Worm (Caenorhabditis elegans) whole organism, late embryonic: ENCODE data around the gene mrps-34.

Experiments used
- F13H6.1 ChIP-seq: sonication (generic microtip); optimal IDR thresholded peaks from 2 replicates; lab custom pipeline; 2016; ENCODE audit warnings: missing genetic modification characterization, missing compliant biosample characterization
- ama-1 ChIP-seq: fragments of 150-350 bp; optimal IDR thresholded peaks from 2 replicates; lab custom pipeline; 2014
- hlh-13 ChIP-seq: fragments of 200-800 bp; sonication (Bioruptor generic); optimal IDR thresholded peaks from 2 replicates; lab custom pipeline; 2018; ENCODE audit warnings: mild to moderate bottlenecking, missing genetic modification characterization, missing compliant biosample characterization
- pha-4 ChIP-seq: fragments of 150-350 bp; optimal IDR thresholded peaks from 2 replicates; lab custom pipeline; 2018; ENCODE audit warnings: missing biosample characterization, missing genetic modification reagents, missing genetic modification characterization
- pqm-1 ChIP-seq: sonication (generic microtip); optimal IDR thresholded peaks from 2 replicates; lab custom pipeline; 2016; ENCODE audit warnings: missing genetic modification characterization, missing compliant biosample characterization
- rnt-1 ChIP-seq: sonication (generic microtip); optimal IDR thresholded peaks from 2 replicates; lab custom pipeline; 2016; ENCODE audit warnings: missing genetic modification characterization, missing compliant biosample characterization
- tbx-2 ChIP-seq: sonication (generic microtip); optimal IDR thresholded peaks from 2 replicates; lab custom pipeline; 2016; ENCODE audit warnings: missing genetic modification characterization, missing compliant biosample characterization
- unc-55 ChIP-seq: sonication (generic microtip); optimal IDR thresholded peaks from 2 replicates; lab custom pipeline; 2017; ENCODE audit warnings: missing biosample characterization, missing genetic modification reagents, missing genetic modification characterization

DNA sequence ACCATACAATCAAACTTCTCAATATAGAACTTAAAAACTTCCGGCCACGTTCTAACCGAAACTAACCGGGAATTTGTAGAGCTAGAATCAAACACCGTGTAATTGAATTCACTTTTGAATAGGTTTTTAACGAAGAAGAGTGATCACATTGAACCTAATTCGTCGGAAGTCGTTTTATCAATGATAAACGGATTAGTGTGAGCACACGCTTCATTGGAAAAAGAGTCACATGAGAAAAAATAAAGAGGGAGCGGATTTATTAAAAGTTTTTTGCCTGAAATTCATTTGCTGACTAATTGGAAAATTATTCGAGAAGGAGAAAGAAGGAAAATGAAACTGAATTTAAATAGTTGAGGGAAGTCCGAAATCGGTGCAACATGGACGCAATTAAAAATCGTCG is 46.6 kb downstream of the mrps-34 start:
- no peak for TF ChIP-seq pha-4 (tag; lab: Kevin White, UChicago)
- TF ChIP-seq ama-1 (lab: Kevin White, UChicago): no peak
- no peak for TF ChIP-seq tbx-2
- TF ChIP-seq unc-55 (GFP tag; lab: Kevin White, UChicago): no peak
- no peak for TF ChIP-seq rnt-1 (tag; lab: Kevin White, UChicago)
- no peak for TF ChIP-seq pqm-1
- no peak for TF ChIP-seq F13H6.1 (tag; lab: Kevin White, UChicago)
- TF ChIP-seq hlh-13 (GFP tag; lab: Kevin White, UChicago): no peak
